Fruit fly (Drosophila melanogaster) whole organism, prepupa: Measurements from ENCODE around the gene WDR79.
A peak's percentile ranks its signal among the peaks of the same experiment; 100 is the strongest.

Experiments
- CG11762 ChIP-seq: fragments of 200-800 bp; sonication (Bioruptor generic); optimal IDR thresholded peaks from 3 replicates; lab custom pipeline; 2016; ENCODE audit warnings: missing biosample characterization, missing genetic modification characterization; ENCODE audit not compliant: insufficient read depth
- CG16779 ChIP-seq: fragments of 200-800 bp; sonication (Bioruptor generic); optimal IDR thresholded peaks from 3 replicates; lab custom pipeline; 2017; ENCODE audit warnings: missing biosample characterization, mild to moderate bottlenecking, missing genetic modification characterization
- CG3032 ChIP-seq: fragments of 200-800 bp; optimal IDR thresholded peaks from 2 replicates; lab custom pipeline; 2019; ENCODE audit warnings: missing biosample characterization, mild to moderate bottlenecking, missing genetic modification characterization, moderate library complexity
- CG31627 ChIP-seq: fragments of 200-800 bp; sonication (Bioruptor generic); optimal IDR thresholded peaks from 3 replicates; lab custom pipeline; 2016; ENCODE audit warnings: missing biosample characterization, missing genetic modification characterization
- CG34406 ChIP-seq: fragments of 200-800 bp; sonication (Bioruptor generic); optimal IDR thresholded peaks from 3 replicates; lab custom pipeline; 2016; ENCODE audit warnings: missing biosample characterization, missing genetic modification characterization
- CG3919 ChIP-seq: fragments of 200-800 bp; sonication (Bioruptor generic); optimal IDR thresholded peaks from 3 replicates; lab custom pipeline; 2016; ENCODE audit warnings: missing biosample characterization, missing genetic modification characterization
- CG6163 ChIP-seq: fragments of 200-800 bp; sonication (Bioruptor generic); IDR thresholded peaks from 3 replicates; pipeline ENCODE4 v1.3.6; 2022; ENCODE audit warnings: missing biosample characterization, missing genetic modification characterization
- CG6276 ChIP-seq: fragments of 200-800 bp; sonication (Bioruptor generic); optimal IDR thresholded peaks from 2 replicates; lab custom pipeline; 2017; ENCODE audit warnings: missing biosample characterization, mild to moderate bottlenecking, missing genetic modification characterization
- CG6792 ChIP-seq: fragments of 200-800 bp; sonication (Bioruptor generic); optimal IDR thresholded peaks from 3 replicates; lab custom pipeline; 2016; ENCODE audit warnings: missing biosample characterization, missing genetic modification characterization
- CG6808 ChIP-seq: fragments of 200-800 bp; sonication (Bioruptor generic); optimal IDR thresholded peaks from 3 replicates; lab custom pipeline; 2017; ENCODE audit warnings: missing biosample characterization, missing genetic modification characterization, mild to moderate bottlenecking, moderate library complexity, missing genetic modification reagents
- CG7368 ChIP-seq: fragments of 200-800 bp; sonication (Bioruptor generic); optimal IDR thresholded peaks from 3 replicates; lab custom pipeline; 2016; ENCODE audit warnings: missing biosample characterization, missing genetic modification characterization
- CG8119 ChIP-seq: fragments of 200-800 bp; sonication (Bioruptor generic); IDR thresholded peaks from 3 replicates; pipeline ENCODE4 v1.3.6; 2022; ENCODE audit warnings: missing biosample characterization, missing genetic modification characterization
- CG9139 ChIP-seq: fragments of 200-800 bp; sonication (Bioruptor generic); optimal IDR thresholded peaks from 3 replicates; lab custom pipeline; 2017; ENCODE audit warnings: missing biosample characterization, mild to moderate bottlenecking, missing genetic modification characterization
- Ets96B ChIP-seq: fragments of 200-800 bp; optimal IDR thresholded peaks from 2 replicates; lab custom pipeline; 2019; ENCODE audit warnings: missing biosample characterization, mild to moderate bottlenecking, missing genetic modification characterization, moderate library complexity
- Gug ChIP-seq: fragments of 200-800 bp; sonication (Bioruptor generic); IDR thresholded peaks from 2 replicates; pipeline ENCODE4 v1.3.6; 2022; ENCODE audit warnings: missing biosample characterization, missing genetic modification characterization
- Hr38 ChIP-seq: sonication (Bioruptor generic); optimal IDR thresholded peaks from 2 replicates; lab custom pipeline; 2016; ENCODE audit warnings: missing biosample characterization, missing genetic modification characterization
- Hr39 ChIP-seq: fragments of 200-800 bp; sonication (Bioruptor generic); optimal IDR thresholded peaks from 2 replicates; lab custom pipeline; 2016; ENCODE audit warnings: missing biosample characterization, missing genetic modification characterization
- Hr4 ChIP-seq: fragments of 200-800 bp; sonication (Bioruptor generic); optimal IDR thresholded peaks from 3 replicates; lab custom pipeline; 2016; ENCODE audit warnings: missing biosample characterization, missing genetic modification characterization
- Lpt ChIP-seq: fragments of 200-800 bp; sonication (Bioruptor generic); optimal IDR thresholded peaks from 3 replicates; lab custom pipeline; 2016; ENCODE audit warnings: missing biosample characterization, missing genetic modification characterization
- Met ChIP-seq: fragments of 200-800 bp; sonication (Bioruptor generic); optimal IDR thresholded peaks from 3 replicates; lab custom pipeline; 2016; ENCODE audit warnings: missing biosample characterization, missing genetic modification characterization
- OdsH ChIP-seq: fragments of 200-800 bp; sonication (Bioruptor generic); optimal IDR thresholded peaks from 3 replicates; lab custom pipeline; 2016; ENCODE audit warnings: missing biosample characterization, missing genetic modification characterization
- Smox ChIP-seq: fragments of 200-800 bp; sonication (Bioruptor generic); optimal IDR thresholded peaks from 3 replicates; lab custom pipeline; 2016; ENCODE audit warnings: missing biosample characterization, missing genetic modification characterization
- Sox102F ChIP-seq: fragments of 200-800 bp; sonication (Bioruptor generic); optimal IDR thresholded peaks from 2 replicates; lab custom pipeline; 2016; ENCODE audit warnings: missing biosample characterization, mild to moderate bottlenecking, missing genetic modification characterization
- Sox14 ChIP-seq: fragments of 200-800 bp; sonication (Bioruptor generic); optimal IDR thresholded peaks from 3 replicates; lab custom pipeline; 2016; ENCODE audit warnings: missing biosample characterization, missing genetic modification characterization
- Sox15 ChIP-seq: fragments of 200-800 bp; sonication (Bioruptor generic); optimal IDR thresholded peaks from 3 replicates; lab custom pipeline; 2016; ENCODE audit warnings: missing biosample characterization, missing genetic modification characterization
- achi ChIP-seq: fragments of 200-800 bp; sonication (Bioruptor generic); optimal IDR thresholded peaks from 3 replicates; lab custom pipeline; 2016; ENCODE audit warnings: missing biosample characterization, missing genetic modification characterization
- acj6 ChIP-seq: fragments of 200-800 bp; sonication (Bioruptor generic); optimal IDR thresholded peaks from 3 replicates; lab custom pipeline; 2016; ENCODE audit warnings: missing biosample characterization, missing genetic modification characterization
- cyc ChIP-seq: fragments of 200-800 bp; sonication (Bioruptor generic); optimal IDR thresholded peaks from 3 replicates; lab custom pipeline; 2016; ENCODE audit warnings: missing biosample characterization, missing genetic modification characterization
- dac ChIP-seq: fragments of 200-800 bp; sonication (Bioruptor generic); optimal IDR thresholded peaks from 2 replicates; lab custom pipeline; 2017; ENCODE audit warnings: missing biosample characterization, mild to moderate bottlenecking, missing genetic modification characterization
- eg ChIP-seq: fragments of 200-800 bp; sonication (Bioruptor generic); IDR thresholded peaks from 3 replicates; pipeline ENCODE4 v1.3.6; 2022; ENCODE audit warnings: missing biosample characterization, missing genetic modification characterization
- esn ChIP-seq: fragments of 200-800 bp; sonication (Bioruptor generic); optimal IDR thresholded peaks from 2 replicates; lab custom pipeline; 2016; ENCODE audit warnings: missing biosample characterization, mild to moderate bottlenecking, missing genetic modification characterization, moderate library complexity
- fd59A ChIP-seq: fragments of 200-800 bp; sonication (Bioruptor generic); optimal IDR thresholded peaks from 2 replicates; lab custom pipeline; 2017; ENCODE audit warnings: missing biosample characterization, mild to moderate bottlenecking, missing genetic modification characterization, missing genetic modification reagents
- fd85E ChIP-seq: fragments of 200-800 bp; sonication (Bioruptor generic); optimal IDR thresholded peaks from 3 replicates; lab custom pipeline; 2016; ENCODE audit warnings: missing biosample characterization, missing genetic modification characterization
- fkh ChIP-seq: fragments of 200-800 bp; sonication (Bioruptor generic); optimal IDR thresholded peaks from 3 replicates; lab custom pipeline; 2017; ENCODE audit warnings: missing biosample characterization, mild to moderate bottlenecking, missing genetic modification characterization, moderate library complexity
- lz ChIP-seq: fragments of 200-800 bp; sonication (Bioruptor generic); optimal IDR thresholded peaks from 3 replicates; lab custom pipeline; 2016; ENCODE audit warnings: missing biosample characterization, missing genetic modification characterization
- net ChIP-seq: fragments of 200-800 bp; sonication (Bioruptor generic); optimal IDR thresholded peaks from 3 replicates; lab custom pipeline; 2016; ENCODE audit warnings: missing biosample characterization, missing genetic modification characterization
- spab ChIP-seq: fragments of 200-800 bp; sonication (Bioruptor generic); optimal IDR thresholded peaks from 2 replicates; lab custom pipeline; 2017; ENCODE audit warnings: missing biosample characterization, mild to moderate bottlenecking, missing genetic modification characterization, missing genetic modification reagents
- ss ChIP-seq, 2 experiments: fragments of 200-800 bp; sonication (Bioruptor generic); optimal IDR thresholded peaks; 2 replicates in 1 of 2; 3 replicates in 1 of 2; lab custom pipeline; 2017 to 2018; ENCODE audit warnings: mild to moderate bottlenecking in 2 of 2, missing biosample characterization in 2 of 2, missing genetic modification characterization in 2 of 2, moderate library complexity in 1 of 2
- svp ChIP-seq: fragments of 200-800 bp; sonication (Bioruptor generic); peaks from one replicate; lab custom pipeline; 2016; ENCODE audit warnings: missing biosample characterization, missing genetic modification characterization
- vri ChIP-seq: fragments of 200-800 bp; sonication (Bioruptor generic); optimal IDR thresholded peaks from 3 replicates; lab custom pipeline; 2016; ENCODE audit warnings: missing biosample characterization, mild to moderate bottlenecking, missing genetic modification characterization

WDR79 gene

DNA sequence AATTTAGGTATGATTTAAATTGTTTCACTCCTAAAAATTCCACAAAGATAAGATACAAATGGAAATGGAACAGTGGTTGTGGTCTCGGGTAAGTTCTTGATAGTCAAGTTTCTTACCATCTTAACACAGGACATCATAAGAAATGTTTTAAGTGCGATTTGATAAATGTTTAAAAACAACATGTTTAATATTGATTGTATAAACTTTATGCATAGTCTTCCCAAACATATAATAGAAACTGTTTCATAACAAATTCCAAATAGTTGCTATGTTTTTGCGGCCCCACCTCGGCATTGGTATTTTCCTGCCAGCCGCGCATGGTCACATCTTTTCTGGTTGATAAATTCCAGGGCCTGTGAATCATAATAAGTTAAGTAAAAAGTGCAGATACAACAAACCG, 2.8 kb downstream of the WDR79 start, which contains the start of gene Arpc4 (continued):
- TF ChIP-seq cyc (GFP tag; lab: Kevin White, UChicago) (peak; percentile 48), Met (GFP tag; lab: Kevin White, UChicago) (peak; percentile 46), acj6 (GFP tag; lab: Kevin White, UChicago) (peak; percentile 40), CG6276 (GFP tag; lab: Kevin White, UChicago) (no peak), CG9139 (no peak), CG6792 (GFP tag; lab: Kevin White, UChicago) (peak; percentile 42), CG6808 (no peak), CG11762 (GFP tag; lab: Kevin White, UChicago) (no peak), CG8119 (0 out of 3 replicates have a peak, but pooled peaks have one; percentile 27), CG6163 (peak; percentile 65; the same call in 2 of the 3 replicates), Sox15 (GFP tag; lab: Kevin White, UChicago) (peak; percentile 2), CG3919 (GFP tag; lab: Kevin White, UChicago) (no peak), CG3032 (tag; lab: Kevin White, UChicago) (peak; percentile 57), CG34406 (no peak), Hr38 (GFP tag; lab: Kevin White, UChicago) (no peak), Hr39 (GFP tag; lab: Kevin White, UChicago) (peak; percentile 60), esn (GFP tag; lab: Kevin White, UChicago) (peak; percentile 70), Ets96B (tag; lab: Kevin White, UChicago) (peak; percentile 25), lz (peak; percentile 62), svp (GFP tag; lab: Kevin White, UChicago) (no peak), Hr4 (GFP tag; lab: Kevin White, UChicago) (peak; percentile 49), OdsH (no peak), CG16779 (no peak)

DNA sequence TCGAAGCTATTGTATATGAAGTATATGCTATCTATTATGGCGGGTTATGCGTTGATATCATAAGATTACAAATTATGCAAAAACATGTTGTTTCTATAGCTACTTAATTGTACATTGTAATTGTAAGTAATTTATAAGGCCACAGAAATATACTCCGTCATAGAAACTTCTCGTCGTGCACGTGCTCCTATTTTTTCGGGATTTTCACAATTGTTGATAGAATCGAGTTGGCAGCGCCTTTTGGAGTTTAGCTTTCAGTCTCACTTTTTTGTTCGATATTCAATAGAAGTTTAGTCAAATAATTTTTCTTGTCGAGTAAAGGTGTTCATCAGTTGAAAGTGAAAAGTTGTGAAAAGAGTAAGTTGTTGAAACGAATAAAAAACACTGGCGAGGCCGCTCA, 9.4 kb downstream of the WDR79 start, which contains the start of gene CG31642:
CG31642 (plus strand) TSS at position 301 of the 400 bp plus-strand sequence.
- no peak for TF ChIP-seq Hr39 (GFP tag; lab: Kevin White, UChicago)
- TF ChIP-seq cyc (GFP tag; lab: Kevin White, UChicago): no peak
- TF ChIP-seq vri (GFP tag; lab: Kevin White, UChicago): no peak
- TF ChIP-seq dac (GFP tag; lab: Kevin White, UChicago): no peak
- TF ChIP-seq Sox14: no peak
- TF ChIP-seq Lpt (GFP tag; lab: Kevin White, UChicago): no peak
- no peak for TF ChIP-seq achi (GFP tag; lab: Kevin White, UChicago)
- no peak for TF ChIP-seq CG9139
- TF ChIP-seq esn (GFP tag; lab: Kevin White, UChicago): no peak
- TF ChIP-seq CG3032 (tag; lab: Kevin White, UChicago): no peak

DNA sequence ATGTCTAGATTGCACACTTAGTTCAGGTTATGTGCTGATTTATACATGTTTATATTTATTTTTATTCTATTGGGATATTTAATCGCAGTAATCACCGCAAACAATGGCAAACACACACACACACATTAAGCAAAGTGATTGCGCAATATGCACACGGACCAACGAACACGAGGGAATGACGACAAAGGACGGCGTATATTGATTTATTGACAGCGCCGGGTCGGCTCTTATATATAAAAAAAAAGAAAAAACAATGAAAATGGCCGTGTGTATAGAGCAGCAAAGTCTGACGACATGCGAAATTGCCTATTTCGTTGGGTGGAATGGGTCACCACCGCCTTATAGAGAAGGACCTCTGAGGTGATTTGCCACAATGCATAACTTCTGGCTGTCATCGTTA, 16.8 kb downstream of the WDR79 start:
- TF ChIP-seq Sox102F (GFP tag; lab: Kevin White, UChicago) (no peak), svp (GFP tag; lab: Kevin White, UChicago) (peak; percentile 28)
- TF ChIP-seq, all 60 proteins: peak for 1

DNA sequence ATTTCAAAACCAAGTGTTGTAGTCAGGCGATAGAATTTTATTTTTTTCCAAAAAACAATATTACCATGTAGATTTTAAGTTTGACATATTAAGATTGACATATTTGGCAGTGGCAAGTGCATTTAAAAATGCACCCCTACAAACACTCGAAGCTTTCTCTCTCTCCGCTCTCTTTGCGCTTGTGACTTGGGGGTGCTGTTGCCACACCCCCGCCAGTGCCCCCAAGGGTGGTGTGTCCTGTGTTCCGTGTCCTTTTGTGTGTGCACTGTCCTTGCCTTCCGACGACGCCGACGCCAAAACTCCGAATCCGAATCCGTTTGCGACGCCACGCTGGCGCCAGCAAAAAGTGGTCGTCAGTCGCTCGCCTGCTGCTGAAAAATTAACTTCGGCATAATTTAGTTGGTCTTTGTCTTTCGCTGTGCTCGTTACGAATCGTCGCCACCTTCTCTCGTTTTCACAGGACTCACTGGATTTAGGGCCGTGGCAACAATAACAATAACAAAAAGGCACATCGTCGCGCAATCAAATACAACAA, 18.2 kb downstream of the WDR79 start:
- TF ChIP-seq eg (GFP tag; lab: Robert Waterston, UW) (no peak), Ets96B (tag; lab: Kevin White, UChicago) (no peak), CG31627 (GFP tag; lab: Kevin White, UChicago) (no peak), Hr38 (GFP tag; lab: Kevin White, UChicago) (no peak), cyc (GFP tag; lab: Kevin White, UChicago) (no peak), CG7368 (GFP tag; lab: Kevin White, UChicago) (no peak), Met (GFP tag; lab: Kevin White, UChicago) (no peak), svp (GFP tag; lab: Kevin White, UChicago) (peak; percentile 2)
- TF ChIP-seq, all 60 proteins: peak for 1

dm6 chr2L:6100202-6100689, 27.3 kb downstream of the WDR79 start, which contains the start of gene stai:
TSS of gene stai (plus strand) at chr2L:6100377.
- TF ChIP-seq CG6276 (GFP tag; lab: Kevin White, UChicago) (peak; percentile 17), CG6808 (peak; percentile 66), eg (GFP tag; lab: Robert Waterston, UW) (peak; percentile 54), net (GFP tag; lab: Kevin White, UChicago) (peak; percentile 41), ss (GFP tag; optimal IDR thresholded peaks at IDR 0.05; lab: Kevin White, UChicago) (peak; percentile 59 to 74), Smox (GFP tag; lab: Kevin White, UChicago) (no peak), svp (GFP tag; lab: Kevin White, UChicago) (peak; percentile 93), fkh (GFP tag; lab: Kevin White, UChicago) (peak; percentile 65), vri (GFP tag; lab: Kevin White, UChicago) (no peak), lz (peak; percentile 13), Ets96B (tag; lab: Kevin White, UChicago) (no peak), achi (GFP tag; lab: Kevin White, UChicago) (peak; percentile 15), fd85E (no peak), CG8119 (peak; percentile 39; the same call in 1 of the 3 replicates), OdsH (no peak), Sox14 (peak; percentile 56), spab (GFP tag; lab: Kevin White, UChicago) (no peak), CG16779 (no peak), fd59A (GFP tag; lab: Kevin White, UChicago) (no peak), Gug (no peak)
